Fruit fly (Drosophila melanogaster) whole organism, embryonic: ENCODE data around the gene CG5515.

Experiments used
- Abd-B ChIP-seq: fragments of 200-800 bp; sonication (Bioruptor generic); optimal IDR thresholded peaks from 2 replicates; lab custom pipeline; 2018; ENCODE audit warnings: missing biosample characterization, mild to moderate bottlenecking, missing genetic modification characterization, moderate library complexity
- Antp ChIP-seq: fragments of 200-800 bp; sonication (Bioruptor generic); optimal IDR thresholded peaks from 3 replicates; lab custom pipeline; 2016; ENCODE audit warnings: missing biosample characterization, missing genetic modification characterization
- Atf-2 ChIP-seq: fragments of 200-800 bp; sonication (Bioruptor generic); optimal IDR thresholded peaks from 2 replicates; lab custom pipeline; 2016; ENCODE audit warnings: missing biosample characterization, missing genetic modification characterization
- Atf3 ChIP-seq: fragments of 200-800 bp; sonication (Bioruptor generic); optimal IDR thresholded peaks from 3 replicates; lab custom pipeline; 2016; ENCODE audit warnings: missing biosample characterization, missing genetic modification characterization
- BEAF-32 ChIP-seq: fragments of 200-800 bp; sonication (Bioruptor generic); optimal IDR thresholded peaks from 3 replicates; lab custom pipeline; 2017; ENCODE audit warnings: missing biosample characterization, missing genetic modification characterization, mild to moderate bottlenecking, moderate library complexity, missing genetic modification reagents
- CG10147 ChIP-seq: fragments of 200-800 bp; sonication (Bioruptor generic); optimal IDR thresholded peaks from 2 replicates; lab custom pipeline; 2019; ENCODE audit warnings: missing biosample characterization, mild to moderate bottlenecking, missing genetic modification characterization, moderate library complexity
- CG11560 ChIP-seq: fragments of 200-800 bp; sonication (Bioruptor generic); IDR thresholded peaks from 3 replicates; pipeline ENCODE4 v1.3.6; 2022; ENCODE audit warnings: missing biosample characterization, missing genetic modification characterization
- CG12391 ChIP-seq: fragments of 200-800 bp; sonication (Bioruptor generic); optimal IDR thresholded peaks from 3 replicates; lab custom pipeline; 2018; ENCODE audit warnings: missing biosample characterization, mild to moderate bottlenecking, missing genetic modification characterization, moderate library complexity
- CG13424 ChIP-seq: fragments of 200-800 bp; sonication (Bioruptor generic); optimal IDR thresholded peaks from 2 replicates; lab custom pipeline; 2019; ENCODE audit warnings: missing biosample characterization, mild to moderate bottlenecking, missing genetic modification characterization, moderate library complexity
- CG13894 ChIP-seq: fragments of 200-800 bp; sonication (Bioruptor generic); optimal IDR thresholded peaks from 3 replicates; lab custom pipeline; 2018; ENCODE audit warnings: missing biosample characterization, mild to moderate bottlenecking, missing genetic modification characterization, moderate library complexity
- CG15479 ChIP-seq: fragments of 200-800 bp; sonication (Bioruptor generic); optimal IDR thresholded peaks from 3 replicates; lab custom pipeline; 2019; ENCODE audit warnings: missing biosample characterization, mild to moderate bottlenecking, missing genetic modification characterization, moderate library complexity
- CG15696 ChIP-seq: fragments of 200-800 bp; sonication (Bioruptor generic); optimal IDR thresholded peaks from 2 replicates; lab custom pipeline; 2019; ENCODE audit warnings: missing biosample characterization, mild to moderate bottlenecking, missing genetic modification characterization, moderate library complexity
- CG17328 ChIP-seq: fragments of 200-800 bp; sonication (Bioruptor generic); IDR thresholded peaks from 2 replicates; pipeline ENCODE4 v1.3.6; 2022; ENCODE audit warnings: missing biosample characterization, missing genetic modification characterization
- CG1832 ChIP-seq: fragments of 200-800 bp; sonication (Bioruptor generic); optimal IDR thresholded peaks from 2 replicates; lab custom pipeline; 2017; ENCODE audit warnings: missing biosample characterization, mild to moderate bottlenecking, missing genetic modification characterization, inconsistent platforms
- CG30403 ChIP-seq: fragments of 200-800 bp; sonication (Bioruptor generic); optimal IDR thresholded peaks from 3 replicates; lab custom pipeline; 2016; ENCODE audit warnings: missing biosample characterization, missing genetic modification characterization
- CG3065 ChIP-seq: fragments of 200-800 bp; sonication (Bioruptor generic); optimal IDR thresholded peaks from 2 replicates; lab custom pipeline; 2016; ENCODE audit warnings: missing biosample characterization, missing genetic modification characterization
- CG31441 ChIP-seq: fragments of 200-800 bp; sonication (Bioruptor generic); IDR thresholded peaks from 2 replicates; pipeline ENCODE4 v1.3.6; 2022; ENCODE audit warnings: missing biosample characterization, missing genetic modification characterization
- CG3163 ChIP-seq: fragments of 200-800 bp; sonication (Bioruptor generic); optimal IDR thresholded peaks from 3 replicates; lab custom pipeline; 2016; ENCODE audit warnings: missing biosample characterization, missing genetic modification characterization
- CG32767 ChIP-seq: fragments of 200-800 bp; sonication (Bioruptor generic); IDR thresholded peaks from 2 replicates; pipeline ENCODE4 v1.3.6; 2022; ENCODE audit warnings: missing biosample characterization, missing genetic modification characterization
- CG3726 ChIP-seq: fragments of 200-800 bp; sonication (Bioruptor generic); IDR thresholded peaks from 3 replicates; pipeline ENCODE4, ENCODE4 v1.3.6; 2022; ENCODE audit warnings: missing biosample characterization, missing genetic modification characterization
- CG4282 ChIP-seq: fragments of 200-800 bp; sonication (Bioruptor generic); optimal IDR thresholded peaks from 2 replicates; lab custom pipeline; 2016; ENCODE audit warnings: missing biosample characterization, missing genetic modification characterization
- CG4360 ChIP-seq: fragments of 200-800 bp; sonication (Bioruptor generic); IDR thresholded peaks from 2 replicates; pipeline ENCODE4 v1.3.6; 2022; ENCODE audit warnings: missing biosample characterization, missing genetic modification characterization
- CG4854 ChIP-seq: fragments of 200-800 bp; sonication (Bioruptor generic); optimal IDR thresholded peaks from 2 replicates; lab custom pipeline; 2016; ENCODE audit warnings: missing biosample characterization, missing genetic modification characterization, inconsistent platforms
- CG6175 ChIP-seq: fragments of 200-800 bp; sonication (Bioruptor generic); IDR thresholded peaks from 3 replicates; pipeline ENCODE4 v1.3.6; 2022; ENCODE audit warnings: missing biosample characterization, missing genetic modification characterization
- CG6854 ChIP-seq: fragments of 200-800 bp; sonication (Bioruptor generic); optimal IDR thresholded peaks from 3 replicates; lab custom pipeline; 2017; ENCODE audit warnings: missing biosample characterization, mild to moderate bottlenecking, missing genetic modification characterization
- CTCF ChIP-seq: fragments of 200-800 bp; sonication (Bioruptor generic); optimal IDR thresholded peaks from 2 replicates; lab custom pipeline; 2017; ENCODE audit warnings: missing biosample characterization, mild to moderate bottlenecking, missing genetic modification characterization, moderate library complexity
- Camta ChIP-seq: fragments of 200-800 bp; sonication (Bioruptor generic); optimal IDR thresholded peaks from 2 replicates; lab custom pipeline; 2016; ENCODE audit warnings: missing biosample characterization, missing genetic modification characterization
- Dek ChIP-seq: fragments of 200-800 bp; sonication (Bioruptor generic); optimal IDR thresholded peaks from 3 replicates; lab custom pipeline; 2019; ENCODE audit warnings: missing biosample characterization, mild to moderate bottlenecking, missing genetic modification characterization, moderate library complexity
- Gsc ChIP-seq: fragments of 200-800 bp; sonication (Bioruptor generic); IDR thresholded peaks from 2 replicates; pipeline ENCODE4 v1.3.6; 2022; ENCODE audit warnings: missing biosample characterization, missing genetic modification characterization
- HLH54F ChIP-seq: fragments of 200-800 bp; sonication (Bioruptor generic); optimal IDR thresholded peaks from 3 replicates; lab custom pipeline; 2016; ENCODE audit warnings: missing biosample characterization, missing genetic modification characterization
- HLHmδ ChIP-seq: fragments of 200-800 bp; sonication (Bioruptor generic); optimal IDR thresholded peaks from 2 replicates; lab custom pipeline; 2018; ENCODE audit warnings: missing biosample characterization, mild to moderate bottlenecking, missing genetic modification characterization, moderate library complexity
- Hr51 ChIP-seq, 2 experiments: fragments of 200-800 bp; sonication (Bioruptor generic); optimal IDR thresholded peaks; 2 replicates in 1 of 2; 3 replicates in 1 of 2; lab custom pipeline; 2016 to 2018; ENCODE audit warnings: missing biosample characterization in 2 of 2, missing genetic modification characterization in 2 of 2, mild to moderate bottlenecking in 1 of 2, moderate library complexity in 1 of 2
- MBD-R2 ChIP-seq: fragments of 200-800 bp; sonication (Bioruptor generic); IDR thresholded peaks from 2 replicates; pipeline ENCODE4 v1.3.6; 2022; ENCODE audit warnings: missing biosample characterization, missing genetic modification characterization
- Med ChIP-seq: fragments of 200-800 bp; sonication (Bioruptor generic); peaks from one replicate; lab custom pipeline; 2016; ENCODE audit warnings: missing biosample characterization, missing genetic modification characterization, mild to moderate bottlenecking, inconsistent platforms, moderate library complexity
- NC2α ChIP-seq: fragments of 200-800 bp; sonication (Bioruptor generic); optimal IDR thresholded peaks from 2 replicates; lab custom pipeline; 2016; ENCODE audit warnings: missing biosample characterization, missing genetic modification characterization
- NK7.1 ChIP-seq: fragments of 200-800 bp; sonication (Bioruptor generic); optimal IDR thresholded peaks from 3 replicates; lab custom pipeline; 2016; ENCODE audit warnings: missing biosample characterization, missing genetic modification characterization
- az2 ChIP-seq: fragments of 200-800 bp; sonication (Bioruptor generic); optimal IDR thresholded peaks from 3 replicates; lab custom pipeline; 2016; ENCODE audit warnings: missing biosample characterization, missing genetic modification characterization
- cg ChIP-seq: fragments of 200-800 bp; sonication (Bioruptor generic); optimal IDR thresholded peaks from 3 replicates; lab custom pipeline; 2019; ENCODE audit warnings: missing biosample characterization, mild to moderate bottlenecking, missing genetic modification characterization, moderate library complexity
- corto ChIP-seq: fragments of 200-800 bp; sonication (Bioruptor generic); optimal IDR thresholded peaks from 2 replicates; lab custom pipeline; 2016; ENCODE audit warnings: missing biosample characterization, mild to moderate bottlenecking, missing genetic modification characterization, moderate library complexity
- crol ChIP-seq: fragments of 200-800 bp; sonication (Bioruptor generic); IDR thresholded peaks from 2 replicates; pipeline ENCODE4 v1.3.6; 2022; ENCODE audit warnings: missing biosample characterization, missing genetic modification characterization
- eve ChIP-seq, 2 experiments: fragments of >200 bp; optimal IDR thresholded peaks; 2 replicates each; lab custom pipeline; 2017; ENCODE audit warnings: missing biosample characterization in 2 of 2, missing genetic modification characterization in 2 of 2
- jing ChIP-seq: fragments of 200-800 bp; sonication (Bioruptor generic); optimal IDR thresholded peaks from 2 replicates; lab custom pipeline; 2018; ENCODE audit warnings: missing biosample characterization, mild to moderate bottlenecking, missing genetic modification characterization
- nerfin-1 ChIP-seq: fragments of 200-800 bp; sonication (Bioruptor generic); optimal IDR thresholded peaks from 3 replicates; lab custom pipeline; 2019; ENCODE audit warnings: missing biosample characterization, mild to moderate bottlenecking, missing genetic modification characterization, moderate library complexity
- pb ChIP-seq: fragments of 200-800 bp; sonication (Bioruptor generic); optimal IDR thresholded peaks from 3 replicates; lab custom pipeline; 2016; ENCODE audit warnings: missing biosample characterization, missing genetic modification characterization
- ranshi ChIP-seq: fragments of 200-800 bp; sonication (Bioruptor generic); IDR thresholded peaks from 2 replicates; pipeline ENCODE4 v1.3.6; 2022; ENCODE audit warnings: missing biosample characterization, missing genetic modification characterization
- seq ChIP-seq: fragments of 200-800 bp; sonication (Bioruptor generic); IDR thresholded peaks from 2 replicates; pipeline ENCODE4 v1.3.6; 2022; ENCODE audit warnings: missing biosample characterization, missing genetic modification characterization
- so ChIP-seq: fragments of 200-800 bp; sonication (Bioruptor generic); IDR thresholded peaks from 3 replicates; pipeline ENCODE4 v1.3.6; 2022; ENCODE audit warnings: missing biosample characterization, missing genetic modification characterization
- tna ChIP-seq: fragments of 200-800 bp; sonication (Bioruptor generic); IDR thresholded peaks from 2 replicates; pipeline ENCODE4 v1.3.6; 2022; ENCODE audit warnings: missing biosample characterization, missing genetic modification characterization; ENCODE audit not compliant: partially characterized antibody
- toy ChIP-seq: fragments of 200-800 bp; sonication (Bioruptor generic); IDR thresholded peaks from 2 replicates; pipeline ENCODE4 v1.3.6; 2022; ENCODE audit warnings: missing biosample characterization, missing genetic modification characterization
- usp ChIP-seq: fragments of >200 bp; optimal IDR thresholded peaks from 2 replicates; lab custom pipeline; 2017; ENCODE audit warnings: missing biosample characterization, missing genetic modification characterization

CG5515 gene

dm6 chr3R:24151924-24152809 lies 36.5 kb downstream of the CG5515 start, which contains the start of the genes p38a and CG6178 (continued):
- TF ChIP-seq CG30403 (GFP tag; lab: Kevin White, UChicago) (peak; percentile 95), Abd-B (GFP tag; lab: Kevin White, UChicago) (peak; percentile 99), CG1832 (GFP tag; lab: Kevin White, UChicago) (no peak), cg (GFP tag; lab: Kevin White, UChicago) (no peak), CG4282 (GFP tag; lab: Kevin White, UChicago) (no peak), CG12391 (tag; lab: Kevin White, UChicago) (peak; percentile 98), tna (GFP tag; lab: Robert Waterston, UW) (no peak), BEAF-32 (GFP tag; lab: Kevin White, UChicago) (peak; percentile 15), Atf3 (GFP tag; lab: Kevin White, UChicago) (peak; percentile 26), CG4360 (GFP tag; lab: Robert Waterston, UW) (peak; percentile 54), CG10147 (GFP tag; lab: Kevin White, UChicago) (peak; percentile 98), CG11560 (tag; lab: Robert Waterston, UW) (peak; percentile 96), CG6175 (GFP tag; lab: Robert Waterston, UW) (peak; percentile 91), CG32767 (GFP tag; lab: Robert Waterston, UW) (peak; percentile 98), Gsc (GFP tag; lab: Robert Waterston, UW) (no peak; the same call in 1 of the 2 replicates), Camta (peak; percentile 33), HLHmδ (no peak), so (GFP tag; lab: Robert Waterston, UW) (peak; percentile 96), Hr51 (GFP tag; optimal IDR thresholded peaks at IDR 0.05; lab: Kevin White, UChicago) (peak; percentile 52 to 99), usp (GFP tag; lab: Kevin White, UChicago) (no peak), CG31441 (GFP tag; lab: Robert Waterston, UW) (peak; percentile 99), CG15479 (peak; percentile 39), nerfin-1 (tag; lab: Kevin White, UChicago) (peak; percentile 91), toy (GFP tag; lab: Robert Waterston, UW) (peak; percentile 82), corto (peak; percentile 81), NC2α (GFP tag; lab: Kevin White, UChicago) (no peak), ranshi (peak; percentile 97), CG15696 (tag; lab: Kevin White, UChicago) (peak; percentile 92), CG3726 (GFP tag; lab: Robert Waterston, UW) (peak; percentile 95), Dek (tag; lab: Kevin White, UChicago) (peak; percentile 98), CG17328 (GFP tag; lab: Robert Waterston, UW) (peak; percentile 95), HLH54F (peak; percentile 68), CG6854 (peak; percentile 96), CTCF (GFP tag; lab: Kevin White, UChicago) (peak; percentile 48), jing (GFP tag; lab: Kevin White, UChicago) (peak; percentile 82), Med (GFP tag; lab: Kevin White, UChicago) (peak; percentile 84), CG3065 (peak; percentile 77), CG3163 (GFP tag; lab: Kevin White, UChicago) (peak; percentile 14), CG13424 (tag; lab: Kevin White, UChicago) (peak; percentile 99), CG4854 (GFP tag; lab: Kevin White, UChicago) (peak; percentile 69), MBD-R2 (GFP tag; lab: Robert Waterston, UW) (peak; percentile 81), az2 (GFP tag; lab: Kevin White, UChicago) (peak; percentile 93), seq (GFP tag; lab: Robert Waterston, UW) (peak; percentile 96), NK7.1 (GFP tag; lab: Kevin White, UChicago) (no peak), crol (GFP tag; lab: Robert Waterston, UW) (peak; percentile 57), pb (GFP tag; lab: Kevin White, UChicago) (no peak), Antp (peak; percentile 51), CG13894 (peak; percentile 96), Atf-2 (GFP tag; lab: Kevin White, UChicago) (peak; percentile 43), eve (GFP tag; optimal IDR thresholded peaks at IDR 0.05; lab: Kevin White, UChicago) (no peak)
